Worm (Caenorhabditis elegans) whole organism, midembryonic: ENCODE data around the gene glrx-21.

Experiments
- T22C8.4 ChIP-seq: fragments of 200-800 bp; sonication (Bioruptor generic); IDR thresholded peaks from 2 replicates; pipeline ENCODE4 v1.3.6; 2022; ENCODE audit warnings: missing genetic modification characterization, missing compliant biosample characterization
- cog-1 ChIP-seq: sonication (generic microtip); optimal IDR thresholded peaks from 2 replicates; lab custom pipeline; 2016; ENCODE audit warnings: missing genetic modification characterization, missing compliant biosample characterization
- flt-1 ChIP-seq: fragments of 200-800 bp; sonication (Bioruptor generic); IDR thresholded peaks from 2 replicates; pipeline ENCODE4 v1.3.6; 2022; ENCODE audit warnings: missing genetic modification characterization, missing compliant biosample characterization
- klf-2 ChIP-seq: fragments of 200-800 bp; sonication (Bioruptor generic); conservative IDR thresholded peaks from 2 replicates; pipeline ENCODE4 v1.3.6; 2022; ENCODE audit warnings: missing genetic modification reagents, missing genetic modification characterization, missing compliant biosample characterization
- med-1 ChIP-seq: sonication (generic microtip); optimal IDR thresholded peaks from 2 replicates; lab custom pipeline; 2017; ENCODE audit warnings: missing genetic modification characterization, mild to moderate bottlenecking, missing compliant biosample characterization, antibody characterized with exemption, missing genetic modification reagents; ENCODE audit not compliant: insufficient read depth
- ref-1 ChIP-seq: fragments of 200-800 bp; sonication (Bioruptor generic); conservative IDR thresholded peaks from 2 replicates; pipeline ENCODE4 v1.3.6; 2022; ENCODE audit warnings: missing genetic modification reagents, missing genetic modification characterization, missing compliant biosample characterization
- tab-1 ChIP-seq: fragments of 200-800 bp; sonication (Bioruptor generic); IDR thresholded peaks from 2 replicates; pipeline ENCODE4 v1.3.6; 2022; ENCODE audit warnings: missing genetic modification characterization, missing compliant biosample characterization
- ztf-23 ChIP-seq: fragments of 200-800 bp; sonication (Bioruptor generic); IDR thresholded peaks from 2 replicates; pipeline ENCODE4 v1.3.6; 2022; ENCODE audit warnings: missing genetic modification reagents, missing genetic modification characterization, missing compliant biosample characterization
- ztf-29 ChIP-seq: fragments of 200-800 bp; sonication (Bioruptor generic); IDR thresholded peaks from 2 replicates; pipeline ENCODE4 v1.3.6; 2022; ENCODE audit warnings: missing genetic modification reagents, missing genetic modification characterization, missing compliant biosample characterization

The glrx-21 gene

DNA sequence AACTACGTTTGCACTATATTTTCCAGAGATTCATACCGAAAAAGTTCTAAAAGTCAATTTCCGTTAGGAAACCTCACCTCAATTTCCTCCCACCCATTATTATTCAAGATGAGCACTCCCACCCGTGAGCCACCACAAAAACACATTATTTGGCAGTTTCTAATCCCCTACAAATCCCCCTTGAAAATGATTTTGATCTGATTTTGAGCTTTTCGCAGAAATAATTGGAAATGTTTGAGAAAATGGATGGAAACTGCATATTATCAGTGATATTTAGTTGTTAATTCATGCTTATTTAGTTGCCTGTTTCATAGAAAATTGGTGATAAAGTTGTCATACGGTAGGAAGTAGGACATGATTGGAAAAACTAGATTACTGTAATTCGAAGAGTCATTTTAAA is 5.4 kb downstream of the glrx-21 start:
- TF ChIP-seq med-1: no peak
- TF ChIP-seq ztf-23 (GFP tag; lab: Robert Waterston, UW): no peak
- no peak for TF ChIP-seq ztf-29 (GFP tag; lab: Robert Waterston, UW)
- no peak for TF ChIP-seq flt-1 (GFP tag; lab: Robert Waterston, UW)
- TF ChIP-seq T22C8.4 (GFP tag; lab: Robert Waterston, UW): no peak
- no peak for TF ChIP-seq cog-1
- no peak for TF ChIP-seq tab-1 (GFP tag; lab: Robert Waterston, UW)
- no peak for TF ChIP-seq klf-2 (GFP tag; lab: Robert Waterston, UW)
- TF ChIP-seq ref-1 (GFP tag; lab: Robert Waterston, UW): no peak

DNA sequence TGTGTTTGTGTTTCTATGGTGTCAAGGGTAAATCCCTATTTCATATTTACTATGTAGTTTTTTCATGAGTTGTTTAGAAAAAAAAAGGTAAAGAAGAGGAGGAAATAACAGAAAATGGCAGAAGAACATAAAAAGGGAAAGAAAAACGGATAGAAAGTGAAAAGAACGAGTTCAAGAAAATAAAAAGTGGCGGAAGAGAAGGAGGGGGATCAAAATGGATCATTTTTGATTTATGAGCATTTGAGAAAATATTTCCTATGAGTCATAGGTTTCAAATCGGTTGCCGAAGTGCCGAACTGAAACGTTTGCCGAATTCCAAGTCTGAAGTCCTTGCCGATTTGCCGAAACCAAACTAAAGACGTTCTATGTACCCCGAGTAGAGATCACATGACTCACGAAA is 7.1 kb downstream of the glrx-21 start:
- TF ChIP-seq cog-1: no peak

ce11 chrIII:5334517-5335049 is 11.3 kb downstream of the glrx-21 start:
- TF ChIP-seq cog-1 (no peak), klf-2 (GFP tag; lab: Robert Waterston, UW) (no peak), ztf-29 (GFP tag; lab: Robert Waterston, UW) (no peak), med-1 (no peak), ztf-23 (GFP tag; lab: Robert Waterston, UW) (no peak), flt-1 (GFP tag; lab: Robert Waterston, UW) (no peak), ref-1 (GFP tag; lab: Robert Waterston, UW) (no peak), T22C8.4 (GFP tag; lab: Robert Waterston, UW) (no peak), tab-1 (GFP tag; lab: Robert Waterston, UW) (no peak)

DNA sequence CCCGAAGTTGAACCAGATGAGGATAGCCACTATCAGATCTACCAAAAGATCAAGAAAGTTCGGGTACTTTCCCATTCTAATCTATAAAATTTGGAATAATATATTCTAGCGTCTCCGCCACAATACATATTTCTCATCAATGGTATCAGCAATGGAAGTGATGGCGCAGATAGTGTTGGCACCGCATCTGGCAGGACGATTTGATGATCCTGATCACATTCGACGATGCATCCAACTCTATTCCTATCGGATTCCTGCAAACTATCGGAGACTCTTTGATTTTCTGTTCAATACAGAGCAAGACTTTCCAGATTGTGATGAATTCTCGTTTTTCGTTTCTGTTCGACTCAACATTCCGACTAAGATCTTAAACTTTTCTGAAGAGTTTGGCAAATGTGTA is 16.5 kb downstream of the glrx-21 start:
- TF ChIP-seq ref-1 (GFP tag; lab: Robert Waterston, UW): no peak

DNA sequence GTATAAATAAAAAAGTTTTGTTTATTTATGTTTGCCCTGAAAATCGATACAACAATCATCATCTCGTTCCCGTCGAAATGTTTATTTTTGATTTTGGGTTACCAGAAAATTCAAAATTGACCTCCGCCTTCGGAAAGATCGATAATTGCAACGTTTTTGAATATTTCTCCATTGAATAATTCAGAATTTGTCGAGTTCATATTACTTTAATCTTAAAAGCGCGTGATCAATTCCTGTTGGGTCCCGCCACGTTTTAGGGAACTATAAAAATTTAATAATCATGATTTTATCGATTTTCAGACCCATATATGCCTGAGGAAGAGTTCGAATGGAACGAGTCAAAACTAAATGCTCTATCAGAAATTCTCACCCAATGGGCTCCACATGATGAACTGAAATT is 19.6 kb downstream of the glrx-21 start, which contains the start of gene sorf-2:
Gene sorf-2 (plus strand): TSS at position 301 of the 400 bp plus-strand sequence.
- no peak for TF ChIP-seq klf-2 (GFP tag; lab: Robert Waterston, UW)
- TF ChIP-seq T22C8.4 (GFP tag; lab: Robert Waterston, UW): no peak
- TF ChIP-seq cog-1: no peak
- TF ChIP-seq ztf-29 (GFP tag; lab: Robert Waterston, UW): no peak
- TF ChIP-seq tab-1 (GFP tag; lab: Robert Waterston, UW): no peak
- no peak for TF ChIP-seq ref-1 (GFP tag; lab: Robert Waterston, UW)
- TF ChIP-seq med-1: no peak
- no peak for TF ChIP-seq flt-1 (GFP tag; lab: Robert Waterston, UW)
- TF ChIP-seq ztf-23 (GFP tag; lab: Robert Waterston, UW): no peak

DNA sequence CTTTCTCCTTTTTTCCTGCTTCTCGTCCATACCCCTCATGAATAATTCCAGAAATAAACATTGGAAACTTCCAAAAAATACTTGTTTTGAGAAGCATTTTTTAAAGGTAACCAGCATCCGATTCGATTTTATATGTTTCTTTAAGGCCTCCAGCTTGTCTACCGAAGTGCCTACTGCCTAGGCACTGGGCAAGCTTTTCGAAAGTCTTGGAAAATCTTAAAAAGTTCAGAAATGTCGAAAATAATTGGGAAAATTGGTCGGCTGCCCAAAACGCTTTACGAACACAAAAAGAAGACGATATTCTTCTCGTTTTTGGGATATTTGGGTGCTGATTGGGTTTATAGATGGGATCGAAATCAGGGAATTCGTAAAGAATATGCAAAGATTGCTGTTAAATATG is 24.3 kb downstream of the glrx-21 start, which contains the start of gene F52C9.3:
Gene F52C9.3 (plus strand): TSS at position 225 of the 400 bp plus-strand sequence.
- TF ChIP-seq T22C8.4 (GFP tag; lab: Robert Waterston, UW): no peak
- no peak for TF ChIP-seq klf-2 (GFP tag; lab: Robert Waterston, UW)
- TF ChIP-seq ztf-23 (GFP tag; lab: Robert Waterston, UW): no peak
- no peak for TF ChIP-seq med-1
- TF ChIP-seq cog-1: no peak
- TF ChIP-seq tab-1 (GFP tag; lab: Robert Waterston, UW): no peak

ce11 chrIII:5318610-5319009 is 27.3 kb downstream of the glrx-21 start:
- no peak for TF ChIP-seq med-1

ce11 chrIII:5310940-5311339 is 35.0 kb downstream of the glrx-21 start, which contains the start of gene pqe-1:
TSS of gene pqe-1 (plus strand) at chrIII:5311240.
- TF ChIP-seq tab-1 (GFP tag; lab: Robert Waterston, UW) (no peak), ref-1 (GFP tag; lab: Robert Waterston, UW) (no peak), flt-1 (GFP tag; lab: Robert Waterston, UW) (no peak), klf-2 (GFP tag; lab: Robert Waterston, UW) (no peak), cog-1 (no peak), med-1 (no peak), ztf-29 (GFP tag; lab: Robert Waterston, UW) (no peak), T22C8.4 (GFP tag; lab: Robert Waterston, UW) (no peak)

DNA sequence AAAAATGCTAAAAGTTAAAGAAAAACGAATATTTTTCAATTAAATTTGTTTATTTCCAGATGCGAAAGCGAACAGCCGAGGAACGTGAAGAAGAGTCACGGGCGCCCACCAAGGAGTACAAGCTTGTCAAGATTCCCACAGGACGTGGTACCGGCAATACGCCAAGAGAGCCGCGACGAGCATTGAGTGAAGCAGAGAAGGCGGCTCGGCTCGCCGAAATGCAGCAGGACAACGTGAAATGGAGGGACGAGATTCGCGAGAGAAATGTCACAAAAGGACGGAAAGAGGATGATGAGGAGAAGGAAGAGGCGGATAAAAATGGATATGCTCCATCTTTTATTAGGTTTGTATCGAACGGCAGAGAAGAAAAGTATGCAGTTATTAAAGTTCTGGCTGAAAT is 35.5 kb downstream of the glrx-21 start:
- TF ChIP-seq klf-2 (GFP tag; lab: Robert Waterston, UW): no peak
- TF ChIP-seq flt-1 (GFP tag; lab: Robert Waterston, UW): no peak
- TF ChIP-seq T22C8.4 (GFP tag; lab: Robert Waterston, UW): no peak
- TF ChIP-seq ref-1 (GFP tag; lab: Robert Waterston, UW): no peak
- TF ChIP-seq ztf-23 (GFP tag; lab: Robert Waterston, UW): no peak
- no peak for TF ChIP-seq tab-1 (GFP tag; lab: Robert Waterston, UW)
- no peak for TF ChIP-seq cog-1
- TF ChIP-seq ztf-29 (GFP tag; lab: Robert Waterston, UW): no peak
- TF ChIP-seq med-1: no peak

DNA sequence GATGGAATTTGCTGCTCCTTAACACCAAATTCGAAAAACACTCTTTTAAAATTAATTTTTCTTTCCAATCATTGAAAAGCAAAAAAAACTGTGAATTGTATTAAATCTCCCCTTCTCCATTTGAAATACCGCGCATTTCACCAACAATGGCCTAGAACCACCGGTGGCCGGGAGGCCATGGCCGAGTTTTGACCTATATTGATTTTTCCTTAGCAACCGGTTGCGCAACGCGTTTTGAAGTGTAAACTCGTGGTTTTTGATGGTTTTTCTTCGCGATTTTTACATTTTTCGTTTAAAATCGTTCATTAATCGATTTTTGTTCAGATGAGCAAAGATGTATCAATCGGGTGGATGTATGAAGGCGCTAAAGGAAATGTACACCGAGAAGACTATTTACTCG is 37.6 kb downstream of the glrx-21 start, which contains the start of gene mog-3:
Gene mog-3 (plus strand): TSS at position 319 of the 400 bp plus-strand sequence.
- TF ChIP-seq cog-1 (no peak), tab-1 (GFP tag; lab: Robert Waterston, UW) (no peak), ref-1 (GFP tag; lab: Robert Waterston, UW) (no peak), flt-1 (GFP tag; lab: Robert Waterston, UW) (peak; percentile 15; the same call in 1 of the 2 replicates), klf-2 (GFP tag; lab: Robert Waterston, UW) (peak; percentile 61; the same call in 1 of the 2 replicates), ztf-23 (GFP tag; lab: Robert Waterston, UW) (peak; percentile 76), T22C8.4 (GFP tag; lab: Robert Waterston, UW) (peak; percentile 94), med-1 (no peak), ztf-29 (GFP tag; lab: Robert Waterston, UW) (no peak)
